Fruit fly (Drosophila melanogaster) whole organism, embryonic: ENCODE measurements around the gene CG6901.

Source experiments
- Atf-2 ChIP-seq: fragments of 200-800 bp; sonication (Bioruptor generic); optimal IDR thresholded peaks from 2 replicates; lab custom pipeline; 2016; ENCODE audit warnings: missing biosample characterization, missing genetic modification characterization
- CG11504 ChIP-seq: fragments of 200-800 bp; sonication (Bioruptor generic); optimal IDR thresholded peaks from 3 replicates; lab custom pipeline; 2019; ENCODE audit warnings: missing biosample characterization, mild to moderate bottlenecking, missing genetic modification characterization, moderate library complexity
- CG12391 ChIP-seq: fragments of 200-800 bp; sonication (Bioruptor generic); optimal IDR thresholded peaks from 3 replicates; lab custom pipeline; 2018; ENCODE audit warnings: missing biosample characterization, mild to moderate bottlenecking, missing genetic modification characterization, moderate library complexity
- CG14014 ChIP-seq: fragments of 200-800 bp; sonication (Bioruptor generic); IDR thresholded peaks from 2 replicates; pipeline ENCODE4 v1.3.6; 2022; ENCODE audit warnings: missing biosample characterization, missing genetic modification characterization
- CG15011 ChIP-seq: fragments of 200-800 bp; sonication (Bioruptor generic); optimal IDR thresholded peaks from 3 replicates; lab custom pipeline; 2018; ENCODE audit warnings: missing biosample characterization, mild to moderate bottlenecking, missing genetic modification characterization
- CG1529 ChIP-seq: fragments of 200-800 bp; sonication (Bioruptor generic); optimal IDR thresholded peaks from 3 replicates; lab custom pipeline; 2018; ENCODE audit warnings: missing biosample characterization, missing genetic modification characterization
- CG1647 ChIP-seq: fragments of 200-800 bp; sonication (Bioruptor generic); optimal IDR thresholded peaks from 3 replicates; lab custom pipeline; 2016; ENCODE audit warnings: missing biosample characterization, missing genetic modification characterization
- CG2202 ChIP-seq: fragments of 200-800 bp; sonication (Bioruptor generic); optimal IDR thresholded peaks from 2 replicates; lab custom pipeline; 2018; ENCODE audit warnings: missing biosample characterization, mild to moderate bottlenecking, missing genetic modification characterization
- CG2678 ChIP-seq: fragments of 200-800 bp; sonication (Bioruptor generic); optimal IDR thresholded peaks from 3 replicates; lab custom pipeline; 2019; ENCODE audit warnings: missing biosample characterization, mild to moderate bottlenecking, missing genetic modification characterization, moderate library complexity
- CG31224 ChIP-seq: fragments of 200-800 bp; sonication (Bioruptor generic); IDR thresholded peaks from 2 replicates; pipeline ENCODE4 v1.3.6; 2022; ENCODE audit warnings: missing biosample characterization, missing genetic modification characterization
- CG3847 ChIP-seq: fragments of 200-800 bp; sonication (Bioruptor generic); IDR thresholded peaks from 2 replicates; pipeline ENCODE4 v1.3.6; 2022; ENCODE audit warnings: missing biosample characterization, missing genetic modification characterization
- CG6683 ChIP-seq: fragments of 200-800 bp; sonication (Bioruptor generic); optimal IDR thresholded peaks from 2 replicates; lab custom pipeline; 2017; ENCODE audit warnings: missing biosample characterization, mild to moderate bottlenecking, missing genetic modification characterization, missing genetic modification reagents
- CG7357 ChIP-seq: fragments of 200-800 bp; sonication (Bioruptor generic); IDR thresholded peaks from 3 replicates; pipeline ENCODE4 v1.3.6; 2022; ENCODE audit warnings: missing biosample characterization, missing genetic modification characterization
- CG7839 ChIP-seq: fragments of 200-800 bp; sonication (Bioruptor generic); optimal IDR thresholded peaks from 3 replicates; lab custom pipeline; 2018; ENCODE audit warnings: missing biosample characterization, mild to moderate bottlenecking, missing genetic modification characterization, moderate library complexity
- CG7963 ChIP-seq: fragments of 200-800 bp; sonication (Bioruptor generic); IDR thresholded peaks from 3 replicates; pipeline ENCODE4 v1.3.6; 2022; ENCODE audit warnings: missing biosample characterization, missing genetic modification characterization; ENCODE audit not compliant: partially characterized antibody
- CG8388 ChIP-seq: fragments of 200-800 bp; sonication (Bioruptor generic); optimal IDR thresholded peaks from 2 replicates; lab custom pipeline; 2019; ENCODE audit warnings: missing biosample characterization, mild to moderate bottlenecking, missing genetic modification characterization, moderate library complexity
- Camta ChIP-seq: fragments of 200-800 bp; sonication (Bioruptor generic); optimal IDR thresholded peaks from 2 replicates; lab custom pipeline; 2016; ENCODE audit warnings: missing biosample characterization, missing genetic modification characterization
- D ChIP-seq, 2 experiments: fragments of 200-800 bp in 1 of 2; fragments of >200 bp in 1 of 2; sonication (Bioruptor generic) in 1 of 2; optimal IDR thresholded peaks; 2 replicates in 1 of 2; 3 replicates in 1 of 2; lab custom pipeline; 2017; ENCODE audit warnings: mild to moderate bottlenecking in 1 of 2, missing biosample characterization in 1 of 2, missing genetic modification characterization in 1 of 2, missing genetic modification reagents in 1 of 2
- Dad ChIP-seq: fragments of 200-800 bp; sonication (Bioruptor generic); optimal IDR thresholded peaks from 3 replicates; lab custom pipeline; 2016; ENCODE audit warnings: missing biosample characterization, missing genetic modification characterization
- Eip74EF ChIP-seq, 2 experiments: fragments of 200-800 bp in 1 of 2; fragments of >200 bp in 1 of 2; sonication (Bioruptor generic) in 1 of 2; optimal IDR thresholded peaks; 2 replicates each; lab custom pipeline; 2017 to 2019; ENCODE audit warnings: missing biosample characterization in 2 of 2, missing genetic modification characterization in 2 of 2, mild to moderate bottlenecking in 1 of 2, moderate library complexity in 1 of 2
- HLH54F ChIP-seq: fragments of 200-800 bp; sonication (Bioruptor generic); optimal IDR thresholded peaks from 3 replicates; lab custom pipeline; 2016; ENCODE audit warnings: missing biosample characterization, missing genetic modification characterization
- Hmr ChIP-seq: fragments of 200-800 bp; sonication (Bioruptor generic); optimal IDR thresholded peaks from 3 replicates; lab custom pipeline; 2017; ENCODE audit warnings: mild to moderate bottlenecking, missing biosample characterization, missing genetic modification reagents, missing genetic modification characterization
- Hsf ChIP-seq: fragments of 200-800 bp; sonication (Bioruptor generic); optimal IDR thresholded peaks from 3 replicates; lab custom pipeline; 2016; ENCODE audit warnings: missing biosample characterization, missing genetic modification characterization
- MBD-R2 ChIP-seq: fragments of 200-800 bp; sonication (Bioruptor generic); IDR thresholded peaks from 2 replicates; pipeline ENCODE4 v1.3.6; 2022; ENCODE audit warnings: missing biosample characterization, missing genetic modification characterization
- Sry-δ ChIP-seq: fragments of 200-800 bp; sonication (Bioruptor generic); optimal IDR thresholded peaks from 2 replicates; lab custom pipeline; 2016; ENCODE audit warnings: missing biosample characterization, missing genetic modification characterization
- YL-1 ChIP-seq: fragments of 200-800 bp; sonication (Bioruptor generic); optimal IDR thresholded peaks from 3 replicates; lab custom pipeline; 2017; ENCODE audit warnings: missing biosample characterization, mild to moderate bottlenecking, missing genetic modification characterization
- ap ChIP-seq: fragments of 200-800 bp; sonication (Bioruptor generic); IDR thresholded peaks from 2 replicates; pipeline ENCODE4 v1.3.6; 2022; ENCODE audit warnings: missing biosample characterization, missing genetic modification characterization
- br ChIP-seq: fragments of >200 bp; optimal IDR thresholded peaks from 2 replicates; lab custom pipeline; 2017
- caup ChIP-seq: fragments of 200-800 bp; sonication (Bioruptor generic); optimal IDR thresholded peaks from 3 replicates; lab custom pipeline; 2017; ENCODE audit warnings: missing biosample characterization, mild to moderate bottlenecking, missing genetic modification characterization, moderate library complexity; ENCODE audit not compliant: severe bottlenecking
- ci ChIP-seq: fragments of 200-800 bp; sonication (Bioruptor generic); IDR thresholded peaks from 3 replicates; pipeline ENCODE4 v1.3.6; 2022; ENCODE audit warnings: missing biosample characterization, missing genetic modification characterization
- crol ChIP-seq: fragments of 200-800 bp; sonication (Bioruptor generic); IDR thresholded peaks from 2 replicates; pipeline ENCODE4 v1.3.6; 2022; ENCODE audit warnings: missing biosample characterization, missing genetic modification characterization
- crp ChIP-seq, 2 experiments: fragments of 200-800 bp; sonication (Bioruptor generic); optimal IDR thresholded peaks; 2 replicates in 1 of 2; 3 replicates in 1 of 2; lab custom pipeline; 2017; ENCODE audit warnings: missing biosample characterization in 2 of 2, missing genetic modification characterization in 2 of 2, mild to moderate bottlenecking in 1 of 2, moderate library complexity in 1 of 2
- dm ChIP-seq: fragments of 200-800 bp; sonication (Bioruptor generic); optimal IDR thresholded peaks from 3 replicates; lab custom pipeline; 2016; ENCODE audit warnings: missing biosample characterization, missing genetic modification characterization
- emc ChIP-seq: fragments of 200-800 bp; sonication (Bioruptor generic); optimal IDR thresholded peaks from 2 replicates; lab custom pipeline; 2016; ENCODE audit warnings: missing biosample characterization, missing genetic modification characterization
- gem ChIP-seq: fragments of 200-800 bp; sonication (Bioruptor generic); optimal IDR thresholded peaks from 2 replicates; lab custom pipeline; 2019; ENCODE audit warnings: missing biosample characterization, mild to moderate bottlenecking, missing genetic modification characterization, moderate library complexity
- grau ChIP-seq: fragments of 200-800 bp; optimal IDR thresholded peaks from 3 replicates; lab custom pipeline; 2019; ENCODE audit warnings: missing biosample characterization, mild to moderate bottlenecking, missing genetic modification characterization, moderate library complexity
- lilli ChIP-seq: fragments of 200-800 bp; sonication (Bioruptor generic); optimal IDR thresholded peaks from 3 replicates; lab custom pipeline; 2016; ENCODE audit warnings: missing biosample characterization, missing genetic modification characterization
- maf-S ChIP-seq: fragments of 200-800 bp; sonication (Bioruptor generic); optimal IDR thresholded peaks from 2 replicates; lab custom pipeline; 2016; ENCODE audit warnings: missing biosample characterization, missing genetic modification characterization
- pan ChIP-seq, 4 experiments: fragments of >200 bp in 3 of 4; fragments of 200-800 bp in 1 of 4; sonication (Bioruptor generic) in 1 of 4; optimal IDR thresholded peaks in 3 of 4; IDR thresholded peaks in 1 of 4; 2 replicates each; pipeline versions ENCODE4 v1.3.6 to Lab custom; 2017 to 2022; ENCODE audit warnings: missing biosample characterization in 2 of 4, missing genetic modification characterization in 2 of 4, mixed read lengths in 1 of 4
- repo ChIP-seq: fragments of 200-800 bp; sonication (Bioruptor generic); optimal IDR thresholded peaks from 2 replicates; lab custom pipeline; 2016; ENCODE audit warnings: missing biosample characterization, missing genetic modification characterization
- row ChIP-seq: fragments of 200-800 bp; sonication (Bioruptor generic); IDR thresholded peaks from 3 replicates; pipeline ENCODE4 v1.3.6; 2022; ENCODE audit warnings: missing biosample characterization, missing genetic modification characterization
- salm ChIP-seq: fragments of 200-800 bp; sonication (Bioruptor generic); optimal IDR thresholded peaks from 2 replicates; lab custom pipeline; 2018; ENCODE audit warnings: missing biosample characterization, mild to moderate bottlenecking, missing genetic modification characterization
- sens ChIP-seq: fragments of 200-800 bp; sonication (Bioruptor generic); peaks from one replicate; lab custom pipeline; 2016; ENCODE audit warnings: missing biosample characterization, missing genetic modification characterization
- sima ChIP-seq: fragments of 200-800 bp; sonication (Bioruptor generic); optimal IDR thresholded peaks from 2 replicates; lab custom pipeline; 2016; ENCODE audit warnings: missing biosample characterization, missing genetic modification characterization
- tup ChIP-seq: fragments of 200-800 bp; sonication (Bioruptor generic); optimal IDR thresholded peaks from 2 replicates; lab custom pipeline; 2016; ENCODE audit warnings: missing biosample characterization, mild to moderate bottlenecking, missing genetic modification characterization, moderate library complexity

CG6901 gene

DNA sequence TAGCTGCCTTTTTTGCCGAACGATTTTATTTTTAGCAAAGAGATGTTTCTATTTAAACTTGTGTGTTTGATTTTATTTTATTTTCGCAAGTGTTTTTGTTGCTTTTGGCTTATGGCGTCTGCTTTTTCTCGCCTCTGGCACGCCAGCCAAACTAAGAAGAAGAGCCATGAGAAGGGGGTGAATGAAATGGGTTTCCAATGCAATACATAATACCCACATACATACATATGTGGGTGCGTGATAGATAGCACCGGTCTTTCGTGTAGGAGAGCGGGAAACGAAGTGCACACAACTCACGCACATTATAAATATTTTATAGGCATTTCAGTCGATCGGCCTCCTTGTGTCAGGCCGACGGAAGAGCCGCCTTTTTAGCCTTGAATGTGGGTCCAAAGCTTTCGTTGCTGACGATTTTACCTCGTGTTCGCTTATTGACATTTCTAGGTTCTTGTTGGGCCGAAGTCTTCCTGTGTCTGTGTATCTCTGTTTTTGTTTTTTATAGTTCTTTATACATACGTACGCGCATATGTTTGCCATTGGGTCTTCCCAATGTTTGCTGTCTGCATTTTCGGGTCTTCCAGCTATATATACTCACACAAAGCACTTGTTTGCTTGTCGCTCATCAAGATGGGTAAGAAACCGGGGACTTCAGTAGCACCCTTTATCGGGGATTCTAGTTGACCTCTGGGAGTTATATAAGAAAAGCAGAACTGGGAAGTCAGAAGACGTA is 47.2 kb upstream of the CG6901 start (continued):
- TF ChIP-seq caup (no peak), YL-1 (GFP tag; lab: Kevin White, UChicago) (no peak), crp (GFP tag; optimal IDR thresholded peaks at IDR 0.05; lab: Kevin White, UChicago) (no peak), MBD-R2 (GFP tag; lab: Robert Waterston, UW) (no peak), sima (GFP tag; lab: Kevin White, UChicago) (no peak), Atf-2 (GFP tag; lab: Kevin White, UChicago) (no peak), CG8388 (no peak), Dad (GFP tag; lab: Kevin White, UChicago) (no peak), Hsf (GFP tag; lab: Kevin White, UChicago) (no peak), CG12391 (tag; lab: Kevin White, UChicago) (no peak), emc (GFP tag; lab: Kevin White, UChicago) (no peak), CG31224 (GFP tag; lab: Robert Waterston, UW) (no peak), CG2202 (tag; lab: Kevin White, UChicago) (peak; percentile 42), CG1529 (GFP tag; lab: Kevin White, UChicago) (no peak), CG7963 (no peak), tup (GFP tag; lab: Kevin White, UChicago) (no peak)

DNA sequence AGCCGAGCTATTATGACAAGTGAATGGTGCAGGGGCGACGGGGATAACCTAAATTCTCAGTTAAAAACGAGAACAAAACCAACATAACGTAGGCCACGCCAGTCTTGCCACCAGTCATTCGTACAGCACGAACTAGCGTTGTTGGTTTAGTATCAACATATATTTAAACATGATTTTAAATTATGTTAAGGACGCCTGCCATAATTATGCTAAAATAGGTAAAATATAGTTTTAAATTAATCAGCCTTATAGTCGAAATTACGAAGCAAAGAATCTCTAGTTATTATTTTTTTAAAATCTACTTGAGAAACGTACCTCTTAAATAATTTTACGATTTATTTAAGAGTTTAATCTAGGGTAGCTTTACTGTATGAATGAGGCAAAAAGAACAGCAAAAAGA is 46.2 kb upstream of the CG6901 start:
- TF ChIP-seq CG11504 = peak; percentile 8
- TF ChIP-seq CG15011 (GFP tag; lab: Kevin White, UChicago) = no peak
- TF ChIP-seq gem (tag; lab: Kevin White, UChicago) = peak; percentile 10
- no peak for TF ChIP-seq maf-S (GFP tag; lab: Kevin White, UChicago)
- peak; percentile 16 for TF ChIP-seq CG2678
- TF ChIP-seq ap (GFP tag; lab: Robert Waterston, UW) = no peak
- no peak for TF ChIP-seq pan (optimal IDR thresholded peaks at IDR 0.05; lab: Kevin White, UChicago)
- TF ChIP-seq pan (GFP tag; optimal IDR thresholded peaks at IDR 0.05 in 1 of 2, IDR thresholded peaks at IDR 0.05 in 1 of 2) = no peak
- peak; percentile 31; the same call in 1 of the 3 replicates for TF ChIP-seq row
- TF ChIP-seq repo (GFP tag; lab: Kevin White, UChicago) = no peak
- no peak for TF ChIP-seq ci (GFP tag; lab: Robert Waterston, UW)
- no peak for TF ChIP-seq Camta (GFP tag; lab: Kevin White, UChicago)
- TF ChIP-seq Dad (GFP tag; lab: Kevin White, UChicago) = no peak
- TF ChIP-seq CG7357 = no peak
- TF ChIP-seq Eip74EF (GFP tag; optimal IDR thresholded peaks at IDR 0.05; lab: Kevin White, UChicago) = no peak
- no peak for TF ChIP-seq CG7839
- TF ChIP-seq CG1647 (GFP tag; lab: Kevin White, UChicago) = no peak
- TF ChIP-seq Hmr = no peak
- TF ChIP-seq CG6683 (GFP tag; lab: Kevin White, UChicago) = no peak
- TF ChIP-seq CG14014 = no peak
- TF ChIP-seq Sry-δ = no peak
- TF ChIP-seq dm (GFP tag; lab: Kevin White, UChicago) = no peak
- TF ChIP-seq sens = peak; percentile 13
- no peak for TF ChIP-seq CG3847 (GFP tag; lab: Robert Waterston, UW)
- TF ChIP-seq grau (tag; lab: Kevin White, UChicago) = peak; percentile 73
- no peak for TF ChIP-seq salm (tag; lab: Kevin White, UChicago)
- no peak for TF ChIP-seq br
- TF ChIP-seq HLH54F = no peak
- no peak for TF ChIP-seq lilli
- no peak for TF ChIP-seq MBD-R2 (GFP tag; lab: Robert Waterston, UW)
- no peak for TF ChIP-seq D (optimal IDR thresholded peaks at IDR 0.05; lab: Kevin White, UChicago)
- TF ChIP-seq D (GFP tag; optimal IDR thresholded peaks at IDR 0.05; lab: Kevin White, UChicago) = no peak
- 0 out of 2 replicates have a peak, but pooled peaks have one; percentile 6 for TF ChIP-seq crol (GFP tag; lab: Robert Waterston, UW)
- TF ChIP-seq, all 482 proteins: peak for 7
